Fruit fly (Drosophila melanogaster) whole organism, pupa: Measurements from ENCODE around the gene CG1421.

Experiments used
- CG10348 ChIP-seq: fragments of 200-800 bp; sonication (Bioruptor generic); IDR thresholded peaks from 2 replicates; pipeline ENCODE4 v1.3.6; 2022; ENCODE audit warnings: missing biosample characterization, missing genetic modification characterization
- CG12605 ChIP-seq: fragments of 200-800 bp; sonication (Bioruptor generic); IDR thresholded peaks from 2 replicates; pipeline ENCODE4 v1.3.6; 2022; ENCODE audit warnings: missing biosample characterization, missing genetic modification characterization
- CG13204 ChIP-seq: fragments of 200-800 bp; sonication (Bioruptor generic); optimal IDR thresholded peaks from 2 replicates; lab custom pipeline; 2018; ENCODE audit warnings: missing biosample characterization, mild to moderate bottlenecking, missing genetic modification characterization, moderate library complexity
- CG14655 ChIP-seq: fragments of 200-800 bp; sonication (Bioruptor generic); optimal IDR thresholded peaks from 3 replicates; lab custom pipeline; 2017; ENCODE audit warnings: mild to moderate bottlenecking, missing biosample characterization, missing genetic modification reagents, missing genetic modification characterization
- CG15710 ChIP-seq: fragments of 200-800 bp; sonication (Bioruptor generic); optimal IDR thresholded peaks from 2 replicates; lab custom pipeline; 2018; ENCODE audit warnings: missing biosample characterization, mild to moderate bottlenecking, missing genetic modification characterization, moderate library complexity
- CG17806 ChIP-seq: fragments of 200-800 bp; sonication (Bioruptor generic); optimal IDR thresholded peaks from 2 replicates; lab custom pipeline; 2018; ENCODE audit warnings: missing biosample characterization, mild to moderate bottlenecking, missing genetic modification characterization, moderate library complexity
- CG32121 ChIP-seq: fragments of 200-800 bp; sonication (Bioruptor generic); IDR thresholded peaks from 2 replicates; pipeline ENCODE4 v1.3.6; 2022; ENCODE audit warnings: missing biosample characterization, missing genetic modification characterization
- CG8159 ChIP-seq: fragments of 200-800 bp; sonication (Bioruptor generic); optimal IDR thresholded peaks from 3 replicates; lab custom pipeline; 2018; ENCODE audit warnings: missing biosample characterization, mild to moderate bottlenecking, missing genetic modification characterization, moderate library complexity
- Pif1A ChIP-seq: fragments of 200-800 bp; sonication (Bioruptor generic); optimal IDR thresholded peaks from 3 replicates; lab custom pipeline; 2016; ENCODE audit warnings: missing biosample characterization, missing genetic modification characterization
- Pif1B ChIP-seq: fragments of 200-800 bp; sonication (Bioruptor generic); optimal IDR thresholded peaks from 3 replicates; lab custom pipeline; 2016; ENCODE audit warnings: missing biosample characterization, missing genetic modification characterization
- fd96Ca ChIP-seq: fragments of 200-800 bp; sonication (Bioruptor generic); IDR thresholded peaks from 3 replicates; pipeline ENCODE4 v1.3.6; 2022; ENCODE audit warnings: missing biosample characterization, missing genetic modification characterization

- TF ChIP-seq CG14655 (no peak), CG12605 (GFP tag; lab: Robert Waterston, UW) (no peak), Pif1B (GFP tag; lab: Kevin White, UChicago) (no peak), CG17806 (tag; lab: Kevin White, UChicago) (no peak), fd96Ca (no peak), Pif1A (GFP tag; lab: Kevin White, UChicago) (no peak), CG32121 (GFP tag; lab: Robert Waterston, UW) (no peak), CG10348 (GFP tag; lab: Robert Waterston, UW) (no peak), CG8159 (tag; lab: Kevin White, UChicago) (no peak), CG13204 (GFP tag; lab: Kevin White, UChicago) (no peak), CG15710 (tag; lab: Kevin White, UChicago) (no peak)
Observed at dm6 chr2L:21898189-21898588, 4.6 kb upstream of the CG1421 start, which contains the start of gene CG11629.
